Worm (Caenorhabditis elegans): ENCODE data around the gene clec-64.

DNA sequence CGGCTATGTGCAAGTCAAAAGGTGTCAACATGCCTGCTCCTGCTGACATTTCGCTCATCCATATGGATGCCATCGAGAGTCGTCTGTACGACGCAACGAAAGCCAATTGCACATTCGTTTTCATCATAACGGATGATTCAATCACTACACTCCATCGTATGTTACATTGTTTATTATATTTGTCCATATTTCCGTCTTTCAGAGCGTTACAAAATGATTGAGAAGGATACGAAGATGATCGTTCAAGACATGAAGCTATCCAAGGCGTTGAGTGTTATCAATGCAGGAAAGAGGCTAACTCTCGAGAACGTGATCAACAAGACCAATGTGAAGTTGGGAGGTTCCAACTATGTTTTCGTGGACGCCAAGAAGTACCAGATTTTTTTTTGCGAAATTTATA lies 23.4 kb downstream of the clec-64 start:
- no peak for TF ChIP-seq aly-2 (tag; optimal IDR thresholded peaks at IDR 0.05)
- no peak for TF ChIP-seq nhr-11 (tag; optimal IDR thresholded peaks at IDR 0.05)
- no peak for TF ChIP-seq nhr-237 (tag; optimal IDR thresholded peaks at IDR 0.05)
- TF ChIP-seq nhr-21 (tag; optimal IDR thresholded peaks at IDR 0.05) = no peak
- no peak for TF ChIP-seq ztf-11 (tag; optimal IDR thresholded peaks at IDR 0.05)
- TF ChIP-seq snpc-4 (tag; optimal IDR thresholded peaks at IDR 0.05) = no peak
- TF ChIP-seq ama-1 (optimal IDR thresholded peaks at IDR 0.05) = no peak
- no peak for TF ChIP-seq ZK546.5 (tag; optimal IDR thresholded peaks at IDR 0.05)
- TF ChIP-seq unc-62 (GFP tag; optimal IDR thresholded peaks at IDR 0.05) = no peak
